Worm (Caenorhabditis elegans) whole organism, L1 larva: Measurements from ENCODE around the gene F38G1.3.

Source experiments
- F16B12.6 ChIP-seq: fragments of 150-350 bp; optimal IDR thresholded peaks from 2 replicates; lab custom pipeline; 2014; ENCODE audit warnings: missing biosample characterization, missing genetic modification characterization
- aly-2 ChIP-seq: fragments of 150-350 bp; optimal IDR thresholded peaks from 2 replicates; lab custom pipeline; 2014; ENCODE audit warnings: missing biosample characterization, missing genetic modification characterization
- ceh-82 ChIP-seq, 3 experiments: fragments of 150-350 bp in 1 of 3; sonication (generic microtip) in 2 of 3; optimal IDR thresholded peaks; 2 replicates each; lab custom pipeline; 2014 to 2017; ENCODE audit warnings: missing biosample characterization in 3 of 3, missing genetic modification characterization in 3 of 3
- elt-3 ChIP-seq, 6 experiments: fragments of 150-350 bp in 1 of 6; sonication (generic microtip); optimal IDR thresholded peaks; 2 replicates each; lab custom pipeline; 2017 to 2018; ENCODE audit warnings: missing biosample characterization in 6 of 6, missing genetic modification characterization in 6 of 6, inconsistent platforms in 1 of 6
- irx-1 ChIP-seq: sonication (generic microtip); optimal IDR thresholded peaks from 2 replicates; lab custom pipeline; 2016; ENCODE audit warnings: missing genetic modification characterization, missing compliant biosample characterization
- lin-13 ChIP-seq: fragments of 150-350 bp; optimal IDR thresholded peaks from 2 replicates; lab custom pipeline; 2014; ENCODE audit warnings: missing biosample characterization, missing genetic modification reagents, missing genetic modification characterization
- lin-15B ChIP-seq: fragments of 150-350 bp; sonication (generic microtip); optimal IDR thresholded peaks from 3 replicates; lab custom pipeline; 2014; ENCODE audit warnings: missing biosample characterization, missing genetic modification characterization
- mef-2 ChIP-seq: fragments of 150-350 bp; optimal IDR thresholded peaks from 2 replicates; lab custom pipeline; 2014; ENCODE audit warnings: missing biosample characterization, missing genetic modification characterization
- mep-1 ChIP-seq: fragments of 150-350 bp; optimal IDR thresholded peaks from 2 replicates; lab custom pipeline; 2014; ENCODE audit warnings: missing biosample characterization, missing genetic modification characterization
- nhr-28 ChIP-seq: fragments of 150-350 bp; optimal IDR thresholded peaks from 2 replicates; lab custom pipeline; 2014; ENCODE audit warnings: missing biosample characterization, missing genetic modification characterization
- nhr-77 ChIP-seq: fragments of 150-350 bp; optimal IDR thresholded peaks from 2 replicates; lab custom pipeline; 2014; ENCODE audit warnings: missing biosample characterization, missing genetic modification characterization
- snpc-4 ChIP-seq: fragments of 150-350 bp; optimal IDR thresholded peaks from 2 replicates; lab custom pipeline; 2014; ENCODE audit warnings: missing biosample characterization, missing genetic modification characterization
- sup-37 ChIP-seq: fragments of 200-800 bp; sonication (Bioruptor generic); optimal IDR thresholded peaks from 2 replicates; lab custom pipeline; 2018; ENCODE audit warnings: mild to moderate bottlenecking, missing genetic modification characterization, missing compliant biosample characterization
- ztf-11 ChIP-seq, 2 experiments: sonication (generic microtip); optimal IDR thresholded peaks; 2 replicates each; lab custom pipeline; 2016 to 2017; ENCODE audit warnings: missing genetic modification characterization in 2 of 2, missing biosample characterization in 1 of 2, missing compliant biosample characterization in 1 of 2

- TF ChIP-seq sup-37 (GFP tag; lab: Kevin White, UChicago) (no peak), lin-15B (tag; lab: Kevin White, UChicago) (no peak), mef-2 (tag; lab: Kevin White, UChicago) (no peak), ceh-82 (tag; optimal IDR thresholded peaks at IDR 0.05; lab: Kevin White, UChicago) (no peak), nhr-77 (tag; lab: Kevin White, UChicago) (no peak), lin-13 (no peak), mep-1 (tag; lab: Kevin White, UChicago) (no peak), snpc-4 (tag; lab: Kevin White, UChicago) (no peak), aly-2 (tag; lab: Kevin White, UChicago) (no peak), elt-3 (tag; optimal IDR thresholded peaks at IDR 0.05; lab: Kevin White, UChicago) (no peak), nhr-28 (tag; lab: Kevin White, UChicago) (no peak), F16B12.6 (tag; lab: Kevin White, UChicago) (no peak), irx-1 (tag; lab: Kevin White, UChicago) (no peak), ztf-11 (tag; optimal IDR thresholded peaks at IDR 0.05; lab: Kevin White, UChicago) (no peak)
These were observed 43.2 kb upstream of the F38G1.3 start for ce11 chrX:433029-433693.
